Fruit fly (Drosophila melanogaster) whole organism, embryonic: Measurements from ENCODE around the gene CG31777.

ENCODE experiments used
- Aef1 ChIP-seq: fragments of 200-800 bp; sonication (Bioruptor generic); IDR thresholded peaks from 3 replicates; pipeline ENCODE4 v1.3.6; 2022; ENCODE audit warnings: missing biosample characterization, missing genetic modification characterization
- Awh ChIP-seq: fragments of 200-800 bp; sonication (Bioruptor generic); IDR thresholded peaks from 2 replicates; pipeline ENCODE4, ENCODE4 v1.3.6; 2022; ENCODE audit warnings: missing biosample characterization, missing genetic modification characterization
- CG10147 ChIP-seq: fragments of 200-800 bp; sonication (Bioruptor generic); optimal IDR thresholded peaks from 2 replicates; lab custom pipeline; 2019; ENCODE audit warnings: missing biosample characterization, mild to moderate bottlenecking, missing genetic modification characterization, moderate library complexity
- CG10979 ChIP-seq: fragments of 200-800 bp; sonication (Bioruptor generic); optimal IDR thresholded peaks from 2 replicates; lab custom pipeline; 2018; ENCODE audit warnings: missing biosample characterization, mild to moderate bottlenecking, missing genetic modification characterization, moderate library complexity
- CG1233 ChIP-seq: fragments of 200-800 bp; sonication (Bioruptor generic); optimal IDR thresholded peaks from 4 replicates; lab custom pipeline; 2018; ENCODE audit warnings: missing biosample characterization, mild to moderate bottlenecking, missing genetic modification characterization
- CG16813 ChIP-seq: fragments of 200-800 bp; sonication (Bioruptor generic); IDR thresholded peaks from 3 replicates; pipeline ENCODE4 v1.3.6; 2022; ENCODE audit warnings: missing biosample characterization, missing genetic modification characterization; ENCODE audit not compliant: partially characterized antibody
- CG18764 ChIP-seq: fragments of 200-800 bp; sonication (Bioruptor generic); optimal IDR thresholded peaks from 3 replicates; lab custom pipeline; 2016; ENCODE audit warnings: missing biosample characterization, missing genetic modification characterization
- CG2116 ChIP-seq: fragments of 200-800 bp; sonication (Bioruptor generic); optimal IDR thresholded peaks from 3 replicates; lab custom pipeline; 2018; ENCODE audit warnings: missing biosample characterization, mild to moderate bottlenecking, missing genetic modification characterization
- CG2678 ChIP-seq: fragments of 200-800 bp; sonication (Bioruptor generic); optimal IDR thresholded peaks from 3 replicates; lab custom pipeline; 2019; ENCODE audit warnings: missing biosample characterization, mild to moderate bottlenecking, missing genetic modification characterization, moderate library complexity
- CG2712 ChIP-seq: fragments of 200-800 bp; optimal IDR thresholded peaks from 3 replicates; lab custom pipeline; 2019; ENCODE audit warnings: missing biosample characterization, mild to moderate bottlenecking, missing genetic modification characterization, moderate library complexity
- CG31388 ChIP-seq: fragments of 200-800 bp; sonication (Bioruptor generic); optimal IDR thresholded peaks from 2 replicates; lab custom pipeline; 2016; ENCODE audit warnings: missing biosample characterization, missing genetic modification characterization
- CG32772 ChIP-seq: fragments of 200-800 bp; sonication (Bioruptor generic); IDR thresholded peaks from 2 replicates; pipeline ENCODE4 v1.3.6; 2022; ENCODE audit warnings: missing biosample characterization, missing genetic modification characterization
- CG34224 ChIP-seq: fragments of 200-800 bp; sonication (Bioruptor generic); IDR thresholded peaks from 3 replicates; pipeline ENCODE4 v1.3.6; 2022; ENCODE audit warnings: missing biosample characterization, missing genetic modification characterization; ENCODE audit not compliant: partially characterized antibody
- CG4404 ChIP-seq: fragments of 200-800 bp; sonication (Bioruptor generic); IDR thresholded peaks from 2 replicates; pipeline ENCODE4 v1.3.6; 2022; ENCODE audit warnings: missing biosample characterization, missing genetic modification characterization
- CG6272 ChIP-seq: fragments of 200-800 bp; sonication (Bioruptor generic); IDR thresholded peaks from 2 replicates; pipeline ENCODE4 v1.3.6; 2022; ENCODE audit warnings: missing biosample characterization, missing genetic modification characterization
- CG6683 ChIP-seq: fragments of 200-800 bp; sonication (Bioruptor generic); optimal IDR thresholded peaks from 2 replicates; lab custom pipeline; 2017; ENCODE audit warnings: missing biosample characterization, mild to moderate bottlenecking, missing genetic modification characterization, missing genetic modification reagents
- CG6765 ChIP-seq: fragments of 200-800 bp; sonication (Bioruptor generic); optimal IDR thresholded peaks from 3 replicates; lab custom pipeline; 2017; ENCODE audit warnings: missing biosample characterization, mild to moderate bottlenecking, missing genetic modification characterization
- CG6791 ChIP-seq: fragments of 200-800 bp; sonication (Bioruptor generic); IDR thresholded peaks from 3 replicates; pipeline ENCODE4 v1.3.6; 2022; ENCODE audit warnings: missing biosample characterization, missing genetic modification characterization; ENCODE audit not compliant: partially characterized antibody
- CG7357 ChIP-seq: fragments of 200-800 bp; sonication (Bioruptor generic); IDR thresholded peaks from 3 replicates; pipeline ENCODE4 v1.3.6; 2022; ENCODE audit warnings: missing biosample characterization, missing genetic modification characterization
- CG9609 ChIP-seq: fragments of 200-800 bp; sonication (Bioruptor generic); optimal IDR thresholded peaks from 3 replicates; lab custom pipeline; 2016; ENCODE audit warnings: missing biosample characterization, missing genetic modification characterization
- CG9797 ChIP-seq: fragments of 200-800 bp; sonication (Bioruptor generic); optimal IDR thresholded peaks from 3 replicates; lab custom pipeline; 2018; ENCODE audit warnings: missing biosample characterization, mild to moderate bottlenecking, missing genetic modification characterization
- Camta ChIP-seq: fragments of 200-800 bp; sonication (Bioruptor generic); optimal IDR thresholded peaks from 2 replicates; lab custom pipeline; 2016; ENCODE audit warnings: missing biosample characterization, missing genetic modification characterization
- Chrac-16 ChIP-seq: fragments of 200-800 bp; sonication (Bioruptor generic); optimal IDR thresholded peaks from 3 replicates; lab custom pipeline; 2016; ENCODE audit warnings: missing biosample characterization, missing genetic modification characterization
- Dek ChIP-seq: fragments of 200-800 bp; sonication (Bioruptor generic); optimal IDR thresholded peaks from 3 replicates; lab custom pipeline; 2019; ENCODE audit warnings: missing biosample characterization, mild to moderate bottlenecking, missing genetic modification characterization, moderate library complexity
- Gsc ChIP-seq: fragments of 200-800 bp; sonication (Bioruptor generic); IDR thresholded peaks from 2 replicates; pipeline ENCODE4 v1.3.6; 2022; ENCODE audit warnings: missing biosample characterization, missing genetic modification characterization
- Gug ChIP-seq: fragments of 200-800 bp; sonication (Bioruptor generic); IDR thresholded peaks from 4 replicates; pipeline ENCODE4 v1.3.6; 2022; ENCODE audit warnings: missing biosample characterization, missing genetic modification characterization
- HLH54F ChIP-seq: fragments of 200-800 bp; sonication (Bioruptor generic); optimal IDR thresholded peaks from 3 replicates; lab custom pipeline; 2016; ENCODE audit warnings: missing biosample characterization, missing genetic modification characterization
- Hsf ChIP-seq: fragments of 200-800 bp; sonication (Bioruptor generic); optimal IDR thresholded peaks from 3 replicates; lab custom pipeline; 2016; ENCODE audit warnings: missing biosample characterization, missing genetic modification characterization
- Meics ChIP-seq: fragments of 200-800 bp; sonication (Bioruptor generic); optimal IDR thresholded peaks from 2 replicates; lab custom pipeline; 2017; ENCODE audit warnings: missing biosample characterization, mild to moderate bottlenecking, missing genetic modification characterization
- Neu2 ChIP-seq: fragments of 200-800 bp; sonication (Bioruptor generic); optimal IDR thresholded peaks from 3 replicates; lab custom pipeline; 2016; ENCODE audit warnings: missing biosample characterization, missing genetic modification characterization, borderline replicate concordance
- Pdp1 ChIP-seq, 2 experiments: fragments of 200-800 bp; sonication (Bioruptor generic); optimal IDR thresholded peaks; 3 replicates each; lab custom pipeline; 2016; ENCODE audit warnings: missing biosample characterization in 2 of 2, missing genetic modification characterization in 2 of 2, mild to moderate bottlenecking in 1 of 2, moderate library complexity in 1 of 2
- abd-A ChIP-seq: fragments of 200-800 bp; sonication (Bioruptor generic); optimal IDR thresholded peaks from 3 replicates; lab custom pipeline; 2019; ENCODE audit warnings: missing biosample characterization, mild to moderate bottlenecking, missing genetic modification characterization, moderate library complexity
- ato ChIP-seq: fragments of 200-800 bp; sonication (Bioruptor generic); IDR thresholded peaks from 2 replicates; pipeline ENCODE4 v1.3.6; 2022; ENCODE audit warnings: missing biosample characterization, missing genetic modification characterization; ENCODE audit not compliant: partially characterized antibody
- bowl ChIP-seq: fragments of 200-800 bp; sonication (Bioruptor generic); IDR thresholded peaks from 2 replicates; pipeline ENCODE4 v1.3.6; 2022; ENCODE audit warnings: missing biosample characterization, missing genetic modification characterization
- bsh ChIP-seq, 2 experiments: fragments of 200-800 bp; sonication (Bioruptor generic); optimal IDR thresholded peaks; 2 replicates each; lab custom pipeline; 2017 to 2018; ENCODE audit warnings: mild to moderate bottlenecking in 2 of 2, missing biosample characterization in 2 of 2, missing genetic modification characterization in 2 of 2, moderate library complexity in 1 of 2
- cato ChIP-seq: fragments of 200-800 bp; sonication (Bioruptor generic); optimal IDR thresholded peaks from 2 replicates; lab custom pipeline; 2016; ENCODE audit warnings: missing biosample characterization, missing genetic modification characterization, borderline replicate concordance
- chn ChIP-seq: fragments of 200-800 bp; sonication (Bioruptor generic); optimal IDR thresholded peaks from 2 replicates; lab custom pipeline; 2016; ENCODE audit warnings: missing biosample characterization, missing genetic modification characterization
- crp ChIP-seq, 2 experiments: fragments of 200-800 bp; sonication (Bioruptor generic); optimal IDR thresholded peaks; 2 replicates in 1 of 2; 3 replicates in 1 of 2; lab custom pipeline; 2017; ENCODE audit warnings: missing biosample characterization in 2 of 2, missing genetic modification characterization in 2 of 2, mild to moderate bottlenecking in 1 of 2, moderate library complexity in 1 of 2
- esg ChIP-seq: fragments of 200-800 bp; sonication (Bioruptor generic); conservative IDR thresholded peaks from 2 replicates; pipeline ENCODE4 v1.3.6; 2022; ENCODE audit warnings: missing biosample characterization, missing genetic modification characterization
- eyg ChIP-seq: fragments of 200-800 bp; sonication (Bioruptor generic); optimal IDR thresholded peaks from 3 replicates; lab custom pipeline; 2016; ENCODE audit warnings: missing biosample characterization, missing genetic modification characterization
- fd64A ChIP-seq: fragments of 200-800 bp; sonication (Bioruptor generic); optimal IDR thresholded peaks from 3 replicates; lab custom pipeline; 2018; ENCODE audit warnings: missing biosample characterization, mild to moderate bottlenecking, missing genetic modification characterization
- fru ChIP-seq: fragments of >200 bp; optimal IDR thresholded peaks from 2 replicates; lab custom pipeline; 2017
- grau ChIP-seq: fragments of 200-800 bp; optimal IDR thresholded peaks from 3 replicates; lab custom pipeline; 2019; ENCODE audit warnings: missing biosample characterization, mild to moderate bottlenecking, missing genetic modification characterization, moderate library complexity
- lmd ChIP-seq: fragments of 200-800 bp; sonication (Bioruptor generic); IDR thresholded peaks from 2 replicates; pipeline ENCODE4 v1.3.6; 2022; ENCODE audit warnings: missing biosample characterization, missing genetic modification characterization
- luna ChIP-seq: fragments of 200-800 bp; sonication (Bioruptor generic); optimal IDR thresholded peaks from 2 replicates; lab custom pipeline; 2016; ENCODE audit warnings: missing biosample characterization, missing genetic modification characterization
- schlank ChIP-seq: fragments of 200-800 bp; sonication (Bioruptor generic); optimal IDR thresholded peaks from 2 replicates; lab custom pipeline; 2018; ENCODE audit warnings: missing biosample characterization, mild to moderate bottlenecking, missing genetic modification characterization
- sim ChIP-seq: fragments of 200-800 bp; sonication (Bioruptor generic); IDR thresholded peaks from 2 replicates; pipeline ENCODE4 v1.3.6; 2022; ENCODE audit warnings: missing biosample characterization, missing genetic modification characterization
- sob ChIP-seq: fragments of 200-800 bp; sonication (Bioruptor generic); IDR thresholded peaks from 2 replicates; pipeline ENCODE4 v1.3.6; 2022; ENCODE audit warnings: missing biosample characterization, missing genetic modification characterization
- stc ChIP-seq: fragments of 200-800 bp; sonication (Bioruptor generic); IDR thresholded peaks from 2 replicates; pipeline ENCODE4 v1.3.6; 2022; ENCODE audit warnings: missing biosample characterization, missing genetic modification characterization
- stwl ChIP-seq: fragments of 200-800 bp; sonication (Bioruptor generic); optimal IDR thresholded peaks from 3 replicates; lab custom pipeline; 2018; ENCODE audit warnings: missing biosample characterization, mild to moderate bottlenecking, missing genetic modification characterization, moderate library complexity
- vfl ChIP-seq: fragments of 200-800 bp; sonication (Bioruptor generic); optimal IDR thresholded peaks from 2 replicates; lab custom pipeline; 2016; ENCODE audit warnings: missing biosample characterization, missing genetic modification characterization
- yki ChIP-seq: fragments of >200 bp; optimal IDR thresholded peaks from 3 replicates; lab custom pipeline; 2018

Gene CG31777

DNA sequence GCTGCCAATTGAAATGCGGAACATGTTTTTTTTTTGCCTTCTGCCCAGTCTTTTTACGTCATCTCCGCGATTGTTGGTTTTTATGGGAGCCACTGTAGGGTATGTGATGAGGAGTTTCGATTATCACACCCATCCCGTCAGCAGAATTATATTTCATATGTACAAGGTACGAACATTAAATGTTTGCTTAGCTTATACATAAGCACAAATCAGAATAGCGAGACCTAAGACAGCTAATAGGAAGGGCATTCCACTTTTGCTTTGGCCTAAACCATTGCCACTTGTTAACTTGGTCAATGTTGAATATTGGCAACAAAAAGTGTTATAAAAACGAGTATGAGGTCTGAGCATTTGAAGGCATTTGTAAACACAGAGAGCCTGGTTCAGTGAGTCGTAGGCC, 3.6 kb downstream of the CG31777 start, which contains the start of gene CG2816 (continued):
- TF ChIP-seq Awh (GFP tag; lab: Robert Waterston, UW) (no peak), CG2678 (tag; lab: Kevin White, UChicago) (peak; percentile 66), luna (GFP tag; lab: Kevin White, UChicago) (peak; percentile 80), schlank (tag; lab: Kevin White, UChicago) (peak; percentile 68), CG1233 (no peak), CG16813 (no peak), stc (GFP tag; lab: Robert Waterston, UW) (no peak), Hsf (GFP tag; lab: Kevin White, UChicago) (peak; percentile 12), CG32772 (GFP tag; lab: Robert Waterston, UW) (peak; percentile 45; the same call in 1 of the 2 replicates), Camta (GFP tag; lab: Kevin White, UChicago) (peak; percentile 70), stwl (tag; lab: Kevin White, UChicago) (no peak), Aef1 (GFP tag; lab: Robert Waterston, UW) (peak; percentile 60; the same call in 2 of the 3 replicates), vfl (GFP tag; lab: Kevin White, UChicago) (peak; percentile 89), CG6272 (GFP tag; lab: Robert Waterston, UW) (no peak), fru (lab: Kevin White, UChicago) (no peak), Gsc (GFP tag; lab: Robert Waterston, UW) (no peak), Dek (tag; lab: Kevin White, UChicago) (peak; percentile 76), CG10979 (no peak), fd64A (GFP tag; lab: Kevin White, UChicago) (no peak), CG6791 (GFP tag; lab: Robert Waterston, UW) (no peak), lmd (GFP tag; lab: Robert Waterston, UW) (peak; percentile 92), Gug (GFP tag; lab: Robert Waterston, UW) (peak; percentile 54; the same call in 2 of the 4 replicates), CG9797 (GFP tag; lab: Kevin White, UChicago) (no peak), chn (GFP tag; lab: Kevin White, UChicago) (peak; percentile 25), CG31388 (no peak), sob (peak; percentile 93), CG7357 (GFP tag; lab: Robert Waterston, UW) (no peak), grau (peak; percentile 58), HLH54F (peak; percentile 72), CG2712 (tag; lab: Kevin White, UChicago) (no peak), CG2116 (GFP tag; lab: Kevin White, UChicago) (no peak), CG4404 (no peak), eyg (GFP tag; lab: Kevin White, UChicago) (no peak), ato (GFP tag; lab: Robert Waterston, UW) (no peak), sim (no peak), CG34224 (no peak), Meics (GFP tag; lab: Kevin White, UChicago) (peak; percentile 44), Pdp1 (GFP tag; optimal IDR thresholded peaks at IDR 0.05; lab: Kevin White, UChicago) (peak in 1 of 2 experiments; percentile 56), crp (GFP tag; optimal IDR thresholded peaks at IDR 0.05; lab: Kevin White, UChicago) (no peak), bsh (GFP tag; optimal IDR thresholded peaks at IDR 0.05; lab: Kevin White, UChicago) (no peak), CG10147 (no peak), Neu2 (no peak)

DNA sequence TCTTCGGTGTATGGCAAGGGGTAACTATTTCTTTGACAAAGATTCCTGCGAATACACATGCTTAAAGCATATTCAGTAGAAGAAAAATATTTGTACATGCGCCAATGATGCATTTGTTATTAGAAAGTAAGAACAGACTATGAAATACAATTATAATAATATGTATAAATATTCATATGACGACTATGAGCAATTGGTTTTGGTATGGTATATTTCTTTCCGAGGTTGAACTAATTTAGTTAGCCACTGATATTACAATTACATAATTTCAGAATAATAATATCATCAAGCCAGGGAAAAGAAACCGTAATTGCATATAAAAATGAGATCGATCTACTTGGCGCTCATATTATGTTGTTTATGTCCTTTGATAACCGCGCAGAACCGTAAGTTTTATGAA, 5.3 kb downstream of the CG31777 start, which contains the start of gene CG43145:
Gene CG43145, plus strand, starts transcription at position 301 of the 400 bp plus-strand sequence.
- TF ChIP-seq abd-A = no peak
- no peak for TF ChIP-seq yki
- no peak for TF ChIP-seq CG9609 (GFP tag; lab: Kevin White, UChicago)
- no peak for TF ChIP-seq bowl (GFP tag; lab: Robert Waterston, UW)
- TF ChIP-seq CG18764 (GFP tag; lab: Kevin White, UChicago) = no peak
- TF ChIP-seq CG6765 (GFP tag; lab: Kevin White, UChicago) = no peak
- TF ChIP-seq Chrac-16 (GFP tag; lab: Kevin White, UChicago) = no peak
- TF ChIP-seq CG6683 (GFP tag; lab: Kevin White, UChicago) = no peak
- TF ChIP-seq cato = no peak
- TF ChIP-seq esg (GFP tag; lab: Robert Waterston, UW) = no peak
